Fruit fly (Drosophila melanogaster) whole organism, wandering third instar larva: ENCODE data around the gene CG6664.

Experiments used
- CrebA ChIP-seq: fragments of 200-800 bp; sonication (Bioruptor generic); optimal IDR thresholded peaks from 2 replicates; lab custom pipeline; 2016; ENCODE audit warnings: missing biosample characterization, mild to moderate bottlenecking, missing genetic modification characterization, borderline replicate concordance
- Dfd ChIP-seq: fragments of >200 bp; optimal IDR thresholded peaks from 2 replicates; lab custom pipeline; 2017; ENCODE audit warnings: missing biosample characterization, missing genetic modification characterization
- Dif ChIP-seq: fragments of 200-275, 200-300 bp; sonication (Bioruptor generic); optimal IDR thresholded peaks from 2 replicates; lab custom pipeline; 2018; ENCODE audit warnings: missing biosample characterization, missing genetic modification characterization; ENCODE audit not compliant: partially characterized antibody
- HLH106 ChIP-seq: fragments of 200-800 bp; optimal IDR thresholded peaks from 3 replicates; lab custom pipeline; 2019; ENCODE audit warnings: missing biosample characterization, mild to moderate bottlenecking, missing genetic modification characterization, moderate library complexity
- Hnf4 ChIP-seq: fragments of 200-800 bp; sonication (Bioruptor generic); optimal IDR thresholded peaks from 2 replicates; lab custom pipeline; 2016; ENCODE audit warnings: missing biosample characterization, mild to moderate bottlenecking, missing genetic modification characterization
- Hr78 ChIP-seq: fragments of >200 bp; optimal IDR thresholded peaks from 2 replicates; lab custom pipeline; 2017; ENCODE audit warnings: missing biosample characterization, missing genetic modification characterization
- Hr83 ChIP-seq: fragments of 200-300 bp; sonication (Bioruptor generic); optimal IDR thresholded peaks from 2 replicates; lab custom pipeline; 2016; ENCODE audit warnings: missing biosample characterization, mild to moderate bottlenecking, missing genetic modification characterization, moderate library complexity; ENCODE audit not compliant: poor library complexity, severe bottlenecking
- Jra ChIP-seq: sonication (Bioruptor generic); optimal IDR thresholded peaks from 2 replicates; lab custom pipeline; 2016; ENCODE audit warnings: missing biosample characterization, missing genetic modification characterization
- Myc ChIP-seq: fragments of >200 bp; optimal IDR thresholded peaks from 2 replicates; lab custom pipeline; 2017
- OdsH ChIP-seq: fragments of 200-800 bp; sonication (Bioruptor generic); optimal IDR thresholded peaks from 2 replicates; lab custom pipeline; 2016; ENCODE audit warnings: missing biosample characterization, mild to moderate bottlenecking, missing genetic modification characterization
- Rel ChIP-seq, 2 experiments: fragments of 200-800 bp; sonication (Bioruptor generic) in 1 of 2; optimal IDR thresholded peaks; 2 replicates in 1 of 2; 3 replicates in 1 of 2; lab custom pipeline; 2016 to 2019; ENCODE audit warnings: mild to moderate bottlenecking in 2 of 2, missing biosample characterization in 2 of 2, missing genetic modification characterization in 2 of 2, moderate library complexity in 1 of 2
- Sp1 ChIP-seq: fragments of 200-800 bp; sonication (Bioruptor generic); optimal IDR thresholded peaks from 3 replicates; lab custom pipeline; 2019; ENCODE audit warnings: missing biosample characterization, mild to moderate bottlenecking, missing genetic modification characterization, moderate library complexity
- Vsx2 ChIP-seq: fragments of 200-300, 225-300 bp; sonication (Bioruptor generic); optimal IDR thresholded peaks from 2 replicates; lab custom pipeline; 2018; ENCODE audit warnings: missing biosample characterization, missing genetic modification characterization; ENCODE audit not compliant: partially characterized antibody
- br ChIP-seq: fragments of 200-800 bp; sonication (Bioruptor generic); optimal IDR thresholded peaks from 2 replicates; lab custom pipeline; 2016; ENCODE audit warnings: missing biosample characterization, missing genetic modification characterization
- brk ChIP-seq: fragments of 200-800 bp; sonication (Bioruptor generic); optimal IDR thresholded peaks from 2 replicates; lab custom pipeline; 2016; ENCODE audit warnings: missing biosample characterization, mild to moderate bottlenecking, missing genetic modification characterization
- dl ChIP-seq, 2 experiments: fragments of 175-275, 200-275 bp in 1 of 2; fragments of 200-275 bp in 1 of 2; sonication (Bioruptor generic); optimal IDR thresholded peaks; lab custom pipeline; 2018; ENCODE audit warnings: mild to moderate bottlenecking in 2 of 2, missing biosample characterization in 2 of 2, missing genetic modification characterization in 2 of 2, moderate library complexity in 2 of 2; ENCODE audit not compliant: partially characterized antibody in 2 of 2, insufficient read depth in 1 of 2
- dsf ChIP-seq: sonication (Bioruptor generic); optimal IDR thresholded peaks from 2 replicates; lab custom pipeline; 2016; ENCODE audit warnings: missing biosample characterization, missing genetic modification characterization, borderline replicate concordance
- ey ChIP-seq: fragments of 200-800 bp; sonication (Bioruptor generic); optimal IDR thresholded peaks from 2 replicates; lab custom pipeline; 2016; ENCODE audit warnings: missing biosample characterization, missing genetic modification characterization
- foxo ChIP-seq, 2 experiments: fragments of 200-800 bp; sonication (Bioruptor generic); optimal IDR thresholded peaks; 2 replicates in 1 of 2; 3 replicates in 1 of 2; lab custom pipeline; 2016 to 2017; ENCODE audit warnings: missing biosample characterization in 2 of 2, missing genetic modification characterization in 2 of 2
- fru ChIP-seq: fragments of 200-800 bp; sonication (Bioruptor generic); optimal IDR thresholded peaks from 3 replicates; lab custom pipeline; 2016; ENCODE audit warnings: missing biosample characterization, mild to moderate bottlenecking, missing genetic modification characterization
- h ChIP-seq: fragments of 200-800 bp; sonication (Bioruptor generic); optimal IDR thresholded peaks from 3 replicates; lab custom pipeline; 2016; ENCODE audit warnings: missing biosample characterization, mild to moderate bottlenecking, missing genetic modification characterization
- jim ChIP-seq: fragments of 175-275, 200-325 bp; sonication (Bioruptor generic); optimal IDR thresholded peaks from 2 replicates; lab custom pipeline; 2016; ENCODE audit warnings: missing biosample characterization, mild to moderate bottlenecking, missing genetic modification characterization
- lola ChIP-seq: fragments of >200 bp; optimal IDR thresholded peaks from 2 replicates; lab custom pipeline; 2017; ENCODE audit warnings: missing biosample characterization, missing genetic modification characterization
- psq ChIP-seq: fragments of 200-800 bp; sonication (Bioruptor generic); optimal IDR thresholded peaks from 3 replicates; lab custom pipeline; 2017; ENCODE audit warnings: missing biosample characterization, mild to moderate bottlenecking, missing genetic modification characterization, moderate library complexity
- rgr ChIP-seq: fragments of 200-800 bp; sonication (Bioruptor generic); optimal IDR thresholded peaks from 3 replicates; lab custom pipeline; 2016; ENCODE audit warnings: missing biosample characterization, mild to moderate bottlenecking, missing genetic modification characterization
- sage ChIP-seq: fragments of 200-800 bp; sonication (Bioruptor generic); optimal IDR thresholded peaks from 2 replicates; lab custom pipeline; 2016; ENCODE audit warnings: missing biosample characterization, mild to moderate bottlenecking, missing genetic modification characterization
- tai ChIP-seq: sonication (Bioruptor generic); optimal IDR thresholded peaks from 2 replicates; lab custom pipeline; 2016; ENCODE audit warnings: missing biosample characterization, missing genetic modification characterization
- usp ChIP-seq: fragments of >200 bp; optimal IDR thresholded peaks from 2 replicates; lab custom pipeline; 2017; ENCODE audit warnings: missing biosample characterization, missing genetic modification characterization
- woc ChIP-seq: sonication (Bioruptor generic); optimal IDR thresholded peaks from 2 replicates; lab custom pipeline; 2016; ENCODE audit warnings: missing biosample characterization, mild to moderate bottlenecking, missing genetic modification characterization

CG6664 gene

dm6 chr3L:17009715-17010491, 6.1 kb downstream of the CG6664 start:
- TF ChIP-seq Hnf4 (GFP tag; lab: Kevin White, UChicago), result peak; percentile 50
- TF ChIP-seq dsf (GFP tag; lab: Kevin White, UChicago), result no peak
- peak; percentile 63 to 84 for TF ChIP-seq dl (GFP tag; optimal IDR thresholded peaks at IDR 0.05; lab: Kevin White, UChicago; ENCODE audit: insufficient read depth in 1 of 2, partially characterized antibody in 2 of 2)
- peak in 1 of 2 experiments; percentile 10 for TF ChIP-seq foxo (GFP tag; optimal IDR thresholded peaks at IDR 0.05; lab: Kevin White, UChicago)
- no peak for TF ChIP-seq Rel (GFP tag; optimal IDR thresholded peaks at IDR 0.05; lab: Kevin White, UChicago)
- peak; percentile 89 for TF ChIP-seq Rel (tag; optimal IDR thresholded peaks at IDR 0.05; lab: Kevin White, UChicago)
- no peak for TF ChIP-seq Vsx2
- peak; percentile 81 for TF ChIP-seq Dif (GFP tag; lab: Kevin White, UChicago)
- no peak for TF ChIP-seq HLH106 (tag; lab: Kevin White, UChicago)
- peak; percentile 9 for TF ChIP-seq brk (GFP tag; lab: Kevin White, UChicago)
- peak; percentile 26 for TF ChIP-seq ey (GFP tag; lab: Kevin White, UChicago)
- TF ChIP-seq OdsH (GFP tag; lab: Kevin White, UChicago), result peak; percentile 28
- TF ChIP-seq Jra (GFP tag; lab: Kevin White, UChicago), result peak; percentile 39
- no peak for TF ChIP-seq CrebA (GFP tag; lab: Kevin White, UChicago)
- TF ChIP-seq usp (GFP tag; lab: Kevin White, UChicago), result no peak
- TF ChIP-seq Hr83 (GFP tag; lab: Kevin White, UChicago), result peak; percentile 95
- TF ChIP-seq br (GFP tag; lab: Kevin White, UChicago), result peak; percentile 70
- no peak for TF ChIP-seq rgr
- TF ChIP-seq Myc (lab: Kevin White, UChicago), result no peak
- peak; percentile 17 for TF ChIP-seq Sp1 (GFP tag; lab: Kevin White, UChicago)
- peak; percentile 36 for TF ChIP-seq fru
- peak; percentile 0 for TF ChIP-seq psq (GFP tag; lab: Kevin White, UChicago)
- TF ChIP-seq woc (GFP tag; lab: Kevin White, UChicago), result peak; percentile 73
- TF ChIP-seq h, result peak; percentile 94
- TF ChIP-seq tai (GFP tag; lab: Kevin White, UChicago), result no peak

dm6 chr3L:17008911-17009364, 7.0 kb downstream of the CG6664 start:
- TF ChIP-seq rgr (peak; percentile 21), lola (GFP tag; lab: Kevin White, UChicago) (no peak), Vsx2 (peak; percentile 21), Hnf4 (GFP tag; lab: Kevin White, UChicago) (peak; percentile 12), woc (GFP tag; lab: Kevin White, UChicago) (no peak), Rel (GFP tag; optimal IDR thresholded peaks at IDR 0.05; lab: Kevin White, UChicago) (no peak), Rel (tag; optimal IDR thresholded peaks at IDR 0.05; lab: Kevin White, UChicago) (peak; percentile 51), CrebA (GFP tag; lab: Kevin White, UChicago) (peak; percentile 51), br (GFP tag; lab: Kevin White, UChicago) (peak; percentile 12)

dm6 chr3L:17007945-17008344, 8.0 kb downstream of the CG6664 start:
- TF ChIP-seq usp (GFP tag; lab: Kevin White, UChicago) (no peak), foxo (GFP tag; optimal IDR thresholded peaks at IDR 0.05; lab: Kevin White, UChicago) (no peak), Rel (GFP tag; optimal IDR thresholded peaks at IDR 0.05; lab: Kevin White, UChicago) (no peak), Rel (tag; optimal IDR thresholded peaks at IDR 0.05; lab: Kevin White, UChicago) (peak; percentile 98)

- TF ChIP-seq Vsx2 (no peak), foxo (GFP tag; optimal IDR thresholded peaks at IDR 0.05; lab: Kevin White, UChicago) (no peak), Hr78 (GFP tag; lab: Kevin White, UChicago) (no peak), woc (GFP tag; lab: Kevin White, UChicago) (no peak)
- TF ChIP-seq, all 38 proteins: peak for 0
Measured at dm6 chr3L:17007496-17007895, 8.5 kb downstream of the CG6664 start.

dm6 chr3L:17007041-17007471, 8.9 kb downstream of the CG6664 start:
- TF ChIP-seq HLH106 (tag; lab: Kevin White, UChicago) (peak; percentile 44), foxo (GFP tag; optimal IDR thresholded peaks at IDR 0.05; lab: Kevin White, UChicago) (peak in 1 of 2 experiments; percentile 51), jim (GFP tag; lab: Kevin White, UChicago) (no peak), Hnf4 (GFP tag; lab: Kevin White, UChicago) (peak; percentile 10), rgr (peak; percentile 30), Dfd (no peak), OdsH (GFP tag; lab: Kevin White, UChicago) (peak; percentile 34), h (peak; percentile 62), Rel (GFP tag; optimal IDR thresholded peaks at IDR 0.05; lab: Kevin White, UChicago) (no peak), Rel (tag; optimal IDR thresholded peaks at IDR 0.05; lab: Kevin White, UChicago) (peak; percentile 19), fru (peak; percentile 12), sage (GFP tag; lab: Kevin White, UChicago) (no peak), Sp1 (GFP tag; lab: Kevin White, UChicago) (peak; percentile 9)
- TF ChIP-seq, all 38 proteins: peak for 9
